Worm (Caenorhabditis elegans) whole organism, L4 larva: Measurements from ENCODE around the gene C10G8.3.

Experiments
- F10B5.3 ChIP-seq: sonication (generic microtip); optimal IDR thresholded peaks from 2 replicates; lab custom pipeline; 2016; ENCODE audit warnings: mild to moderate bottlenecking, missing genetic modification characterization, missing compliant biosample characterization
- R02D3.7 ChIP-seq: fragments of 150-350 bp; sonication (generic microtip); optimal IDR thresholded peaks from 3 replicates; lab custom pipeline; 2014; ENCODE audit warnings: missing biosample characterization, missing genetic modification characterization
- T26A8.4 ChIP-seq: fragments of 200-800 bp; sonication (Bioruptor generic); IDR thresholded peaks from 2 replicates; pipeline ENCODE4 v1.3.6; 2022; ENCODE audit warnings: missing genetic modification characterization, missing compliant biosample characterization
- Y105C5A.15 ChIP-seq: fragments of 200-800 bp; sonication (Bioruptor generic); IDR thresholded peaks from 2 replicates; pipeline ENCODE4 v1.3.6; 2022; ENCODE audit warnings: missing genetic modification characterization, missing compliant biosample characterization
- aha-1 ChIP-seq: fragments of 150-350 bp; peaks from one replicate; lab custom pipeline; 2014; ENCODE audit warnings: missing biosample characterization, missing genetic modification characterization
- aly-2 ChIP-seq: sonication (generic microtip); optimal IDR thresholded peaks from 2 replicates; lab custom pipeline; 2018; ENCODE audit warnings: missing biosample characterization, missing genetic modification characterization
- ama-1 ChIP-seq: fragments of 150-350 bp; optimal IDR thresholded peaks from 2 replicates; lab custom pipeline; 2014; ENCODE audit warnings: inconsistent platforms, mixed read lengths
- attf-4 ChIP-seq: sonication (generic microtip); optimal IDR thresholded peaks from 3 replicates; lab custom pipeline; 2017; ENCODE audit warnings: missing biosample characterization, missing genetic modification characterization
- ceh-62 ChIP-seq: sonication (generic microtip); optimal IDR thresholded peaks from 2 replicates; lab custom pipeline; 2017; ENCODE audit warnings: missing biosample characterization, missing genetic modification characterization
- daf-19 ChIP-seq: fragments of 200-800 bp; sonication (Bioruptor generic); conservative IDR thresholded peaks from 2 replicates; pipeline ENCODE4 v1.3.6; 2022; ENCODE audit warnings: missing genetic modification characterization, missing compliant biosample characterization
- dmd-6 ChIP-seq: fragments of 200-800 bp; sonication (Bioruptor generic); IDR thresholded peaks from 2 replicates; pipeline ENCODE4 v1.3.6; 2022; ENCODE audit warnings: missing genetic modification reagents, missing genetic modification characterization, missing compliant biosample characterization
- dmd-8 ChIP-seq: fragments of 200-800 bp; sonication (Bioruptor generic); IDR thresholded peaks from 2 replicates; pipeline ENCODE4 v1.3.6; 2022; ENCODE audit warnings: missing genetic modification characterization, missing compliant biosample characterization
- dve-1 ChIP-seq: sonication (generic microtip); optimal IDR thresholded peaks from 2 replicates; lab custom pipeline; 2017; ENCODE audit warnings: antibody characterized with exemption, mild to moderate bottlenecking, missing genetic modification characterization, missing compliant biosample characterization; ENCODE audit not compliant: insufficient read depth
- egl-27 ChIP-seq: sonication (generic microtip); optimal IDR thresholded peaks from 3 replicates; lab custom pipeline; 2017; ENCODE audit warnings: missing biosample characterization, missing genetic modification reagents, missing genetic modification characterization
- egl-43 ChIP-seq: fragments of 200-800 bp; sonication (Bioruptor generic); IDR thresholded peaks from 2 replicates; pipeline ENCODE4 v1.3.6; 2022; ENCODE audit warnings: missing genetic modification reagents, missing genetic modification characterization, missing compliant biosample characterization
- jun-1 ChIP-seq: fragments of 150-350 bp; optimal IDR thresholded peaks from 2 replicates; lab custom pipeline; 2014; ENCODE audit warnings: missing biosample characterization, missing genetic modification reagents, missing genetic modification characterization
- lim-7 ChIP-seq: fragments of 200-800 bp; sonication (Bioruptor generic); IDR thresholded peaks from 2 replicates; pipeline ENCODE4 v1.3.6; 2022; ENCODE audit warnings: missing genetic modification characterization, missing compliant biosample characterization
- lin-13 ChIP-seq: fragments of 150-350 bp; optimal IDR thresholded peaks from 2 replicates; lab custom pipeline; 2014; ENCODE audit warnings: missing biosample characterization, missing genetic modification reagents, missing genetic modification characterization
- lin-15B ChIP-seq: fragments of 150-350 bp; sonication (generic microtip); optimal IDR thresholded peaks from 3 replicates; lab custom pipeline; 2014; ENCODE audit warnings: missing biosample characterization, missing genetic modification characterization
- lin-38 ChIP-seq: fragments of 200-800 bp; sonication (Bioruptor generic); IDR thresholded peaks from 2 replicates; pipeline ENCODE4 v1.3.6; 2022; ENCODE audit warnings: missing genetic modification reagents, missing genetic modification characterization, missing compliant biosample characterization
- lir-3 ChIP-seq: sonication (generic microtip); optimal IDR thresholded peaks from 2 replicates; lab custom pipeline; 2016; ENCODE audit warnings: mild to moderate bottlenecking, missing genetic modification characterization, missing compliant biosample characterization
- madf-9 ChIP-seq: fragments of 200-800 bp; sonication (Bioruptor generic); conservative IDR thresholded peaks from 2 replicates; pipeline ENCODE4 v1.3.6; 2022; ENCODE audit warnings: missing genetic modification reagents, missing genetic modification characterization, missing compliant biosample characterization
- mdl-1 ChIP-seq, 2 experiments: fragments of 150-350 bp in 1 of 2; sonication (generic microtip) in 1 of 2; optimal IDR thresholded peaks; 2 replicates each; lab custom pipeline; 2014 to 2017; ENCODE audit warnings: missing biosample characterization in 2 of 2, missing genetic modification characterization in 2 of 2
- mes-2 ChIP-seq: sonication (generic microtip); optimal IDR thresholded peaks from 2 replicates; lab custom pipeline; 2016; ENCODE audit warnings: missing genotype, mild to moderate bottlenecking, missing genetic modification characterization, missing compliant biosample characterization; ENCODE audit not compliant: poor library complexity, severe bottlenecking
- mxl-2 ChIP-seq: fragments of 200-800 bp; sonication (Bioruptor generic); conservative IDR thresholded peaks from 2 replicates; pipeline ENCODE4 v1.3.6; 2022; ENCODE audit warnings: missing genetic modification reagents, missing genetic modification characterization, missing compliant biosample characterization
- nhr-25 ChIP-seq: sonication (generic microtip); optimal IDR thresholded peaks from 2 replicates; lab custom pipeline; 2017; ENCODE audit warnings: missing genetic modification characterization, mild to moderate bottlenecking, missing compliant biosample characterization, antibody characterized with exemption, moderate library complexity, borderline replicate concordance; ENCODE audit not compliant: insufficient read depth
- nhr-28 ChIP-seq: fragments of 150-350 bp; optimal IDR thresholded peaks from 2 replicates; lab custom pipeline; 2014; ENCODE audit warnings: missing biosample characterization, missing genetic modification characterization
- nhr-41 ChIP-seq: fragments of 200-800 bp; sonication (Bioruptor generic); IDR thresholded peaks from 2 replicates; pipeline ENCODE4 v1.3.6; 2022; ENCODE audit warnings: missing genetic modification reagents, missing genetic modification characterization, missing compliant biosample characterization
- php-3 ChIP-seq: fragments of 200-800 bp; sonication (Bioruptor generic); IDR thresholded peaks from 2 replicates; pipeline ENCODE4 v1.3.6; 2022; ENCODE audit warnings: missing genetic modification reagents, missing genetic modification characterization, missing compliant biosample characterization
- pqm-1 ChIP-seq: sonication (generic microtip); optimal IDR thresholded peaks from 2 replicates; lab custom pipeline; 2017; ENCODE audit warnings: missing biosample characterization, missing genetic modification characterization
- saeg-2 ChIP-seq: fragments of 200-800 bp; sonication (Bioruptor generic); IDR thresholded peaks from 2 replicates; pipeline ENCODE4 v1.3.6; 2022; ENCODE audit warnings: missing genetic modification reagents, missing genetic modification characterization, missing compliant biosample characterization
- skn-1 ChIP-seq: fragments of 150-350 bp; optimal IDR thresholded peaks from 2 replicates; lab custom pipeline; 2014; ENCODE audit warnings: missing biosample characterization, missing genetic modification characterization
- tag-97 ChIP-seq: fragments of 200-800 bp; sonication (Bioruptor generic); IDR thresholded peaks from 2 replicates; pipeline ENCODE4 v1.3.6; 2022; ENCODE audit warnings: missing genetic modification characterization, missing compliant biosample characterization
- tra-1 ChIP-seq: fragments of 200-800 bp; sonication (Bioruptor generic); IDR thresholded peaks from 2 replicates; pipeline ENCODE4 v1.3.6; 2022; ENCODE audit warnings: missing genetic modification reagents, missing genetic modification characterization, missing compliant biosample characterization
- unc-39 ChIP-seq: sonication (generic microtip); optimal IDR thresholded peaks from 2 replicates; lab custom pipeline; 2017; ENCODE audit warnings: missing biosample characterization, missing genetic modification characterization
- vab-7 ChIP-seq: fragments of 200-800 bp; sonication (Bioruptor generic); IDR thresholded peaks from 2 replicates; pipeline ENCODE4 v1.3.6; 2022; ENCODE audit warnings: missing genetic modification reagents, missing genetic modification characterization, missing compliant biosample characterization
- zfp-3 ChIP-seq: fragments of 200-800 bp; sonication (Bioruptor generic); conservative IDR thresholded peaks from 2 replicates; pipeline ENCODE4 v1.3.6; 2022; ENCODE audit warnings: missing genetic modification reagents, missing genetic modification characterization, missing compliant biosample characterization

The C10G8.3 gene

ce11 chrV:5329677-5330266 lies 17.2 kb downstream of the C10G8.3 start (continued):
- TF ChIP-seq ceh-62 (tag; lab: Kevin White, UChicago) (no peak), mxl-2 (no peak), saeg-2 (GFP tag; lab: Robert Waterston, UW) (no peak), pqm-1 (tag; lab: Kevin White, UChicago) (peak; percentile 17), nhr-28 (peak; percentile 83), dmd-6 (0 out of 2 replicates have a peak, but pooled peaks have one; percentile 37), lin-15B (tag; lab: Kevin White, UChicago) (no peak), jun-1 (no peak), nhr-41 (GFP tag; lab: Robert Waterston, UW) (no peak), lin-38 (GFP tag; lab: Robert Waterston, UW) (no peak), egl-27 (tag; lab: Kevin White, UChicago) (no peak), dve-1 (tag; lab: Kevin White, UChicago) (peak; percentile 55), mdl-1 (tag; optimal IDR thresholded peaks at IDR 0.05; lab: Kevin White, UChicago) (peak in 1 of 2 experiments; percentile 29), egl-43 (peak; percentile 58; the same call in 1 of the 2 replicates), R02D3.7 (no peak)
- TF ChIP-seq, all 104 proteins: peak for 30

DNA sequence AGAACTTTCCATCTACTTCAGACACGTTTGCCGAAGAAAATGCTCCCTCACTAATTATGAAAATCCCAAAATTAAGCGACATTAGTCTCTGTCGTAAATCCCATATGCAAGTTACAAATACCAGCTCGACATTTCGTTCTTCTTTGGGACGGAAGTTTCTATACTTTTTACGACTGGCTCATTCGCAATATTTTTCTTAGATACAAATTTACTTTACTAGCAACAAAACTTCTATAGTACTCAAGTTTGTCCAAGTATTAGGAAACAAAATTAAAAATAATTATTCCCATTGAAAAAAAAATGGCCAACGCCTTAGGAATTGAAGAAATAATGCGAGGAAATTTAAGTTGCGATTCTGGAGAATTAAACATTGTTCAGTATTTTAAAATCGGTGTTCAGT lies 18.4 kb downstream of the C10G8.3 start, which contains the start of gene srg-26:
TSS of gene srg-26 (plus strand) at position 301 of the 400 bp plus-strand sequence.
- no peak for TF ChIP-seq T26A8.4 (GFP tag; lab: Robert Waterston, UW)

- TF ChIP-seq lin-38 (GFP tag; lab: Robert Waterston, UW) (no peak), zfp-3 (GFP tag; lab: Robert Waterston, UW) (no peak), aha-1 (tag; lab: Kevin White, UChicago) (no peak), egl-43 (no peak), pqm-1 (tag; lab: Kevin White, UChicago) (no peak), madf-9 (GFP tag; lab: Robert Waterston, UW) (no peak), lir-3 (tag; lab: Kevin White, UChicago) (no peak), F10B5.3 (tag; lab: Kevin White, UChicago) (no peak), nhr-41 (GFP tag; lab: Robert Waterston, UW) (no peak), ama-1 (lab: Kevin White, UChicago) (no peak), daf-19 (no peak), Y105C5A.15 (GFP tag; lab: Robert Waterston, UW) (no peak), dmd-6 (no peak), unc-39 (tag; lab: Kevin White, UChicago) (no peak)
Measured at ce11 chrV:5334588-5334987, 22.0 kb downstream of the C10G8.3 start, which contains the start of gene srg-28. Gene srg-28, plus strand, starts transcription at chrV:5334888.

- no peak for TF ChIP-seq mes-2
- TF ChIP-seq aha-1 (tag; lab: Kevin White, UChicago), result peak; percentile 30
Measured at ce11 chrV:5336884-5337283, 24.3 kb downstream of the C10G8.3 start, which contains the start of gene srg-29. Gene srg-29, plus strand, starts transcription at chrV:5337184.

DNA sequence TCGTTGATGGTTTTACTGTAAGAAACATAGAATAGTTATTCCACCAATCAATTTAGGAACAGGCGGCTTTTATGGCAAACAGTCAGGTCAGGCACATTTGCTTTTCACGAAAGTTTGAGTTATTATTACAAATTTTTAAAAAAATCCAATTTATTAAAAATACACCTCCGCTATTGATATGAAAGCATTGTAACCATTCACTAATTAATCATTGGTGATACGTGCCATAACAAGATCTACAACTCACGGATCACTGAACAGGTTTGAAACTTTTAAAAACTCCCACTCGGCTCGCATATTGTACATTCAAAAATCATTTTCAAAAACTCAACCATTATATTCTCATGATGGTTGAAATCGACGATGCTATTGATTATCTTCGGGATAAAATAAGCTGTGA lies 26.9 kb downstream of the C10G8.3 start, which contains the start of gene srg-27:
TSS of gene srg-27 (plus strand) at position 301 of the 400 bp plus-strand sequence.
- TF ChIP-seq tag-97 (GFP tag; lab: Robert Waterston, UW) (no peak), mes-2 (no peak), lim-7 (GFP tag; lab: Robert Waterston, UW) (no peak), attf-4 (tag; lab: Kevin White, UChicago) (no peak), lin-38 (GFP tag; lab: Robert Waterston, UW) (no peak), unc-39 (tag; lab: Kevin White, UChicago) (no peak), skn-1 (tag; lab: Kevin White, UChicago) (no peak), lin-13 (GFP tag; lab: Kevin White, UChicago) (no peak), nhr-25 (tag; lab: Kevin White, UChicago) (no peak), php-3 (GFP tag; lab: Robert Waterston, UW) (no peak), tra-1 (GFP tag; lab: Robert Waterston, UW) (no peak), aly-2 (no peak), vab-7 (no peak), dmd-6 (no peak), dmd-8 (GFP tag; lab: Robert Waterston, UW) (no peak)
